Worm (Caenorhabditis elegans) whole organism, L4/young adult: Measurements from ENCODE around the gene C25H3.7.

Experiments
- W03F9.2 ChIP-seq: fragments of 150-350 bp; optimal IDR thresholded peaks from 2 replicates; lab custom pipeline; 2014; ENCODE audit warnings: missing biosample characterization, missing genetic modification characterization
- dao-5 ChIP-seq: sonication (generic microtip); optimal IDR thresholded peaks from 2 replicates; lab custom pipeline; 2016; ENCODE audit warnings: missing genotype, missing genetic modification characterization, moderate library complexity, missing compliant biosample characterization
- him-1 ChIP-seq: sonication (generic microtip); optimal IDR thresholded peaks from 2 replicates; lab custom pipeline; 2016; ENCODE audit warnings: missing genotype, missing genetic modification reagents, missing genetic modification characterization, missing compliant biosample characterization

DNA sequence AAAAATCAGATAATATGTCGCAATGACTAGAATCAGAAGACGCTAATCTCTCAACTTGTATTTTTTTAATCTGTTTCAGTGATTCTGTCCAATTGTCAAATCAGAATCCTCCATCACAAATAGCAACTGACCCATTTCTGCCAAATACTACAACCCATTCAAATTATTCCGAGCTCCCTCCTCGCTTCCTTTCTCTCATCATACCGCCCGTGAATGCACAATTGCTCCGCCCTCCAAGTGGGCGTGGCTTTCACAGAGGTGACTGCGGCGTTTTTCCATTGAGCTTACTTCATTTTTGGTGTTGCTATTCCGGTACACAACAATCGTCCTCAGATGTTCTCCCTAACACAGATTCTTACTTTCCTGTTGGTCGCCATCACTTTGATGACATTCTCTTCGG, 12.0 kb upstream of the C25H3.7 start, which contains the start of gene flp-27:
- TF ChIP-seq him-1 (no peak), W03F9.2 (tag; lab: Kevin White, UChicago) (no peak), dao-5 (tag; lab: Kevin White, UChicago) (no peak)
